Worm (Caenorhabditis elegans): ENCODE data around the gene nlp-36.

Gene nlp-36

DNA sequence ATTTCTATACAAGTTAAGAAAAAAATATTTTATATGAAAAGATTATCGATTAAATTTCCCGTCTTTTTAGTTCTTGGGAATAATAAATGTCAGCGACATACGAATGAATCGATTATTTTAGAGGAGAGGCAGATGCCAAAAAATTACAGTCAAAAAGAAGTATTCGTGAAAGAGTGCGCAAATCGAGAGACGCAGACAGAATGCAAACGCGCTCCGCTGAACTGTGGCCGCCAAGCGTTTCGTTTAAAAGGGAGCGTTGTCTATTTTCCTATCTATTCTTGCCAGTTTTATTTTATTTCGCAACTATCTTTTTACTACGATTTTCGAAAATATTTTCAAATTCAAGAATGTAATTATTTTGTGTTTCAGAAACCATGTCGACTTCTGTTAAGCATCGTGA lies 21.4 kb upstream of the nlp-36 start, which contains the start of gene baf-1:
Gene baf-1, plus strand, starts transcription at position 370 of the 400 bp plus-strand sequence.
- no peak for TF ChIP-seq Y53F4B.3 (GFP tag; IDR thresholded peaks at IDR 0.05)
- TF ChIP-seq attf-6 (GFP tag; IDR thresholded peaks at IDR 0.05): no peak
- TF ChIP-seq sea-2 (GFP tag; IDR thresholded peaks at IDR 0.05): no peak
- no peak for TF ChIP-seq rcor-1 (GFP tag; IDR thresholded peaks at IDR 0.05)
- TF ChIP-seq madf-6 (GFP tag; IDR thresholded peaks at IDR 0.05): peak; percentile 65
- no peak for TF ChIP-seq Y56A3A.18 (GFP tag; IDR thresholded peaks at IDR 0.05)
- TF ChIP-seq die-1 (tag; optimal IDR thresholded peaks at IDR 0.05): no peak
- no peak for TF ChIP-seq F55B11.4 (tag; optimal IDR thresholded peaks at IDR 0.05; ENCODE audit: borderline replicate concordance, insufficient read depth)
- no peak for TF ChIP-seq akir-1 (GFP tag; optimal IDR thresholded peaks at IDR 0.05)
- TF ChIP-seq ekl-4 (GFP tag; IDR thresholded peaks at IDR 0.05): no peak
- no peak for TF ChIP-seq ztf-22 (GFP tag; optimal IDR thresholded peaks at IDR 0.05)
- TF ChIP-seq nfyb-1 (GFP tag; IDR thresholded peaks at IDR 0.05): no peak
- TF ChIP-seq ceh-100 (GFP tag; IDR thresholded peaks at IDR 0.05): no peak
- no peak for TF ChIP-seq F57A8.1 (GFP tag; optimal IDR thresholded peaks at IDR 0.05)
- peak; percentile 37 for TF ChIP-seq fkh-3 (tag; optimal IDR thresholded peaks at IDR 0.05)
- TF ChIP-seq ceh-79 (tag; optimal IDR thresholded peaks at IDR 0.05): no peak
- TF ChIP-seq rpc-1 (optimal IDR thresholded peaks at IDR 0.05): no peak
- TF ChIP-seq rpc-1 (tag; optimal IDR thresholded peaks at IDR 0.05): no peak
- TF ChIP-seq F10E7.11 (tag; optimal IDR thresholded peaks at IDR 0.05): no peak
- no peak for TF ChIP-seq ceh-58 (GFP tag; IDR thresholded peaks at IDR 0.05)
- no peak for TF ChIP-seq F39B2.1 (GFP tag; IDR thresholded peaks at IDR 0.05)
- TF ChIP-seq sdz-38 (tag; optimal IDR thresholded peaks at IDR 0.05): no peak
- TF ChIP-seq unc-130 (GFP tag; optimal IDR thresholded peaks at IDR 0.05): peak; percentile 25
- TF ChIP-seq F37B4.10 (GFP tag; IDR thresholded peaks at IDR 0.05): no peak
- no peak for TF ChIP-seq F22D6.2 (tag; optimal IDR thresholded peaks at IDR 0.05)
- TF ChIP-seq chd-7 (tag; optimal IDR thresholded peaks at IDR 0.05): no peak
- TF ChIP-seq nhr-120 (GFP tag; IDR thresholded peaks at IDR 0.05): no peak
- peak; percentile 60; the same call in 1 of the 2 replicates for TF ChIP-seq K11D2.4 (GFP tag; IDR thresholded peaks at IDR 0.05)
- peak; percentile 65 for TF ChIP-seq lin-54 (GFP tag; optimal IDR thresholded peaks at IDR 0.05)
- TF ChIP-seq nhr-179 (tag; optimal IDR thresholded peaks at IDR 0.05): no peak
- peak; percentile 44 for TF ChIP-seq lsl-1 (GFP tag; optimal IDR thresholded peaks at IDR 0.05)
- no peak for TF ChIP-seq unc-62 (GFP tag; optimal IDR thresholded peaks at IDR 0.05)
- peak; percentile 97 for TF ChIP-seq hmg-1.2 (GFP tag; IDR thresholded peaks at IDR 0.05)
- no peak for TF ChIP-seq nfya-1 (tag; optimal IDR thresholded peaks at IDR 0.05; ENCODE audit: borderline replicate concordance, insufficient read depth)
- no peak for TF ChIP-seq F52B5.7 (tag; optimal IDR thresholded peaks at IDR 0.05)
- no peak for TF ChIP-seq let-526 (GFP tag; IDR thresholded peaks at IDR 0.05)
- no peak for TF ChIP-seq ZK185.1 (tag; optimal IDR thresholded peaks at IDR 0.05; ENCODE audit: poor library complexity, severe bottlenecking)
- no peak for TF ChIP-seq ztf-6 (GFP tag; IDR thresholded peaks at IDR 0.05)
- no peak for TF ChIP-seq nhr-27 (tag; optimal IDR thresholded peaks at IDR 0.05)
- TF ChIP-seq T26A5.8 (tag; optimal IDR thresholded peaks at IDR 0.05): no peak
- no peak for TF ChIP-seq mes-4 (tag; optimal IDR thresholded peaks at IDR 0.05)
- no peak for TF ChIP-seq hlh-12 (tag; optimal IDR thresholded peaks at IDR 0.05)
- peak; percentile 27; the same call in 1 of the 2 replicates for TF ChIP-seq D2030.7 (GFP tag; IDR thresholded peaks at IDR 0.05)
- no peak for TF ChIP-seq C17E4.6 (GFP tag; IDR thresholded peaks at IDR 0.05)
- TF ChIP-seq let-607 (tag; optimal IDR thresholded peaks at IDR 0.05): no peak
- TF ChIP-seq C06A6.2 (GFP tag; conservative IDR thresholded peaks at IDR 0.05): no peak
- peak; percentile 21; the same call in 1 of the 2 replicates for TF ChIP-seq cebp-1 (GFP tag; IDR thresholded peaks at IDR 0.05)
- peak; percentile 92 for TF ChIP-seq cebp-1 (tag; optimal IDR thresholded peaks at IDR 0.05)
- no peak for TF ChIP-seq lsy-27 (tag; optimal IDR thresholded peaks at IDR 0.05; ENCODE audit: borderline replicate concordance, insufficient read depth)
- TF ChIP-seq B0261.1 (tag; optimal IDR thresholded peaks at IDR 0.05): no peak
